Fruit fly (Drosophila melanogaster) whole organism, prepupa: ENCODE data around the gene CG8032.

Experiments
- Blimp-1 ChIP-seq: fragments of 200-800 bp; sonication (Bioruptor generic); optimal IDR thresholded peaks from 3 replicates; lab custom pipeline; 2017; ENCODE audit warnings: missing biosample characterization, missing genetic modification characterization, mild to moderate bottlenecking, moderate library complexity, missing genetic modification reagents
- CG10631 ChIP-seq: fragments of 200-800 bp; sonication (Bioruptor generic); optimal IDR thresholded peaks from 2 replicates; lab custom pipeline; 2016; ENCODE audit warnings: missing biosample characterization, missing genetic modification characterization
- CG10669 ChIP-seq: fragments of 200-800 bp; sonication (Bioruptor generic); optimal IDR thresholded peaks from 3 replicates; lab custom pipeline; 2018; ENCODE audit warnings: missing biosample characterization, mild to moderate bottlenecking, missing genetic modification characterization, moderate library complexity
- CG11294 ChIP-seq: fragments of 200-800 bp; sonication (Bioruptor generic); IDR thresholded peaks from 2 replicates; pipeline ENCODE4 v1.3.6; 2022; ENCODE audit warnings: missing biosample characterization, missing genetic modification characterization
- CG11762 ChIP-seq: fragments of 200-800 bp; sonication (Bioruptor generic); optimal IDR thresholded peaks from 3 replicates; lab custom pipeline; 2016; ENCODE audit warnings: missing biosample characterization, missing genetic modification characterization; ENCODE audit not compliant: insufficient read depth
- CG11902 ChIP-seq: fragments of 200-800 bp; sonication (Bioruptor generic); optimal IDR thresholded peaks from 3 replicates; lab custom pipeline; 2016; ENCODE audit warnings: missing biosample characterization, missing genetic modification characterization
- CG15336 ChIP-seq: fragments of 200-800 bp; sonication (Bioruptor generic); IDR thresholded peaks from 2 replicates; pipeline ENCODE4 v1.3.6; 2022; ENCODE audit warnings: missing biosample characterization, missing genetic modification characterization
- CG16779 ChIP-seq: fragments of 200-800 bp; sonication (Bioruptor generic); optimal IDR thresholded peaks from 3 replicates; lab custom pipeline; 2017; ENCODE audit warnings: missing biosample characterization, mild to moderate bottlenecking, missing genetic modification characterization
- CG31627 ChIP-seq: fragments of 200-800 bp; sonication (Bioruptor generic); optimal IDR thresholded peaks from 3 replicates; lab custom pipeline; 2016; ENCODE audit warnings: missing biosample characterization, missing genetic modification characterization
- CG32006 ChIP-seq: fragments of 200-800 bp; sonication (Bioruptor generic); optimal IDR thresholded peaks from 3 replicates; lab custom pipeline; 2017; ENCODE audit warnings: missing biosample characterization, mild to moderate bottlenecking, missing genetic modification characterization
- CG34406 ChIP-seq: fragments of 200-800 bp; sonication (Bioruptor generic); optimal IDR thresholded peaks from 3 replicates; lab custom pipeline; 2016; ENCODE audit warnings: missing biosample characterization, missing genetic modification characterization
- CG3919 ChIP-seq: fragments of 200-800 bp; sonication (Bioruptor generic); optimal IDR thresholded peaks from 3 replicates; lab custom pipeline; 2016; ENCODE audit warnings: missing biosample characterization, missing genetic modification characterization
- CG6276 ChIP-seq: fragments of 200-800 bp; sonication (Bioruptor generic); optimal IDR thresholded peaks from 2 replicates; lab custom pipeline; 2017; ENCODE audit warnings: missing biosample characterization, mild to moderate bottlenecking, missing genetic modification characterization
- CG6792 ChIP-seq: fragments of 200-800 bp; sonication (Bioruptor generic); optimal IDR thresholded peaks from 3 replicates; lab custom pipeline; 2016; ENCODE audit warnings: missing biosample characterization, missing genetic modification characterization
- CG6808 ChIP-seq: fragments of 200-800 bp; sonication (Bioruptor generic); optimal IDR thresholded peaks from 3 replicates; lab custom pipeline; 2017; ENCODE audit warnings: missing biosample characterization, missing genetic modification characterization, mild to moderate bottlenecking, moderate library complexity, missing genetic modification reagents
- CG6854 ChIP-seq: fragments of 200-800 bp; sonication (Bioruptor generic); optimal IDR thresholded peaks from 2 replicates; lab custom pipeline; 2017; ENCODE audit warnings: missing biosample characterization, mild to moderate bottlenecking, missing genetic modification characterization
- CG7368 ChIP-seq: fragments of 200-800 bp; sonication (Bioruptor generic); optimal IDR thresholded peaks from 3 replicates; lab custom pipeline; 2016; ENCODE audit warnings: missing biosample characterization, missing genetic modification characterization
- CG8119 ChIP-seq: fragments of 200-800 bp; sonication (Bioruptor generic); IDR thresholded peaks from 3 replicates; pipeline ENCODE4 v1.3.6; 2022; ENCODE audit warnings: missing biosample characterization, missing genetic modification characterization
- CG8319 ChIP-seq: fragments of 200-800 bp; sonication (Bioruptor generic); optimal IDR thresholded peaks from 3 replicates; lab custom pipeline; 2016; ENCODE audit warnings: missing biosample characterization, missing genetic modification characterization
- CG8632 ChIP-seq: fragments of 200-800 bp; sonication (Bioruptor generic); optimal IDR thresholded peaks from 3 replicates; lab custom pipeline; 2016; ENCODE audit warnings: missing biosample characterization, missing genetic modification characterization
- CG9139 ChIP-seq: fragments of 200-800 bp; sonication (Bioruptor generic); optimal IDR thresholded peaks from 3 replicates; lab custom pipeline; 2017; ENCODE audit warnings: missing biosample characterization, mild to moderate bottlenecking, missing genetic modification characterization
- Eip75B ChIP-seq: fragments of 200-800 bp; sonication (Bioruptor generic); optimal IDR thresholded peaks from 3 replicates; lab custom pipeline; 2016; ENCODE audit warnings: missing biosample characterization, missing genetic modification characterization
- Eip93F ChIP-seq: fragments of 200-800 bp; sonication (Bioruptor generic); optimal IDR thresholded peaks from 2 replicates; lab custom pipeline; 2016; ENCODE audit warnings: missing biosample characterization, mild to moderate bottlenecking, missing genetic modification characterization
- Ets21C ChIP-seq: fragments of 200-800 bp; sonication (Bioruptor generic); optimal IDR thresholded peaks from 3 replicates; lab custom pipeline; 2016; ENCODE audit warnings: missing biosample characterization, missing genetic modification characterization
- Ets96B ChIP-seq: fragments of 200-800 bp; optimal IDR thresholded peaks from 2 replicates; lab custom pipeline; 2019; ENCODE audit warnings: missing biosample characterization, mild to moderate bottlenecking, missing genetic modification characterization, moderate library complexity
- Gug ChIP-seq: fragments of 200-800 bp; sonication (Bioruptor generic); IDR thresholded peaks from 2 replicates; pipeline ENCODE4 v1.3.6; 2022; ENCODE audit warnings: missing biosample characterization, missing genetic modification characterization
- Lpt ChIP-seq: fragments of 200-800 bp; sonication (Bioruptor generic); optimal IDR thresholded peaks from 3 replicates; lab custom pipeline; 2016; ENCODE audit warnings: missing biosample characterization, missing genetic modification characterization
- Met ChIP-seq: fragments of 200-800 bp; sonication (Bioruptor generic); optimal IDR thresholded peaks from 3 replicates; lab custom pipeline; 2016; ENCODE audit warnings: missing biosample characterization, missing genetic modification characterization
- OdsH ChIP-seq: fragments of 200-800 bp; sonication (Bioruptor generic); optimal IDR thresholded peaks from 3 replicates; lab custom pipeline; 2016; ENCODE audit warnings: missing biosample characterization, missing genetic modification characterization
- Sox14 ChIP-seq: fragments of 200-800 bp; sonication (Bioruptor generic); optimal IDR thresholded peaks from 3 replicates; lab custom pipeline; 2016; ENCODE audit warnings: missing biosample characterization, missing genetic modification characterization
- Sox15 ChIP-seq: fragments of 200-800 bp; sonication (Bioruptor generic); optimal IDR thresholded peaks from 3 replicates; lab custom pipeline; 2016; ENCODE audit warnings: missing biosample characterization, missing genetic modification characterization
- acj6 ChIP-seq: fragments of 200-800 bp; sonication (Bioruptor generic); optimal IDR thresholded peaks from 3 replicates; lab custom pipeline; 2016; ENCODE audit warnings: missing biosample characterization, missing genetic modification characterization
- cyc ChIP-seq: fragments of 200-800 bp; sonication (Bioruptor generic); optimal IDR thresholded peaks from 3 replicates; lab custom pipeline; 2016; ENCODE audit warnings: missing biosample characterization, missing genetic modification characterization
- dac ChIP-seq: fragments of 200-800 bp; sonication (Bioruptor generic); optimal IDR thresholded peaks from 2 replicates; lab custom pipeline; 2017; ENCODE audit warnings: missing biosample characterization, mild to moderate bottlenecking, missing genetic modification characterization
- dsx ChIP-seq: fragments of 200-800 bp; optimal IDR thresholded peaks from 3 replicates; lab custom pipeline; 2019; ENCODE audit warnings: missing biosample characterization, mild to moderate bottlenecking, missing genetic modification characterization, moderate library complexity; ENCODE audit not compliant: poor library complexity, severe bottlenecking
- eg ChIP-seq: fragments of 200-800 bp; sonication (Bioruptor generic); IDR thresholded peaks from 3 replicates; pipeline ENCODE4 v1.3.6; 2022; ENCODE audit warnings: missing biosample characterization, missing genetic modification characterization
- esn ChIP-seq: fragments of 200-800 bp; sonication (Bioruptor generic); optimal IDR thresholded peaks from 2 replicates; lab custom pipeline; 2016; ENCODE audit warnings: missing biosample characterization, mild to moderate bottlenecking, missing genetic modification characterization, moderate library complexity
- fd59A ChIP-seq: fragments of 200-800 bp; sonication (Bioruptor generic); optimal IDR thresholded peaks from 2 replicates; lab custom pipeline; 2017; ENCODE audit warnings: missing biosample characterization, mild to moderate bottlenecking, missing genetic modification characterization, missing genetic modification reagents
- fd85E ChIP-seq: fragments of 200-800 bp; sonication (Bioruptor generic); optimal IDR thresholded peaks from 3 replicates; lab custom pipeline; 2016; ENCODE audit warnings: missing biosample characterization, missing genetic modification characterization
- lz ChIP-seq: fragments of 200-800 bp; sonication (Bioruptor generic); optimal IDR thresholded peaks from 3 replicates; lab custom pipeline; 2016; ENCODE audit warnings: missing biosample characterization, missing genetic modification characterization
- net ChIP-seq: fragments of 200-800 bp; sonication (Bioruptor generic); optimal IDR thresholded peaks from 3 replicates; lab custom pipeline; 2016; ENCODE audit warnings: missing biosample characterization, missing genetic modification characterization
- pdm3 ChIP-seq: fragments of 200-800 bp; sonication (Bioruptor generic); optimal IDR thresholded peaks from 3 replicates; lab custom pipeline; 2016; ENCODE audit warnings: missing biosample characterization, missing genetic modification characterization
- salr ChIP-seq, 2 experiments: fragments of 200-800 bp; sonication (Bioruptor generic); optimal IDR thresholded peaks; 3 replicates each; lab custom pipeline; 2016 to 2018; ENCODE audit warnings: missing biosample characterization in 2 of 2, missing genetic modification characterization in 2 of 2, mild to moderate bottlenecking in 1 of 2
- spab ChIP-seq: fragments of 200-800 bp; sonication (Bioruptor generic); optimal IDR thresholded peaks from 2 replicates; lab custom pipeline; 2017; ENCODE audit warnings: missing biosample characterization, mild to moderate bottlenecking, missing genetic modification characterization, missing genetic modification reagents
- svp ChIP-seq: fragments of 200-800 bp; sonication (Bioruptor generic); peaks from one replicate; lab custom pipeline; 2016; ENCODE audit warnings: missing biosample characterization, missing genetic modification characterization
- topi ChIP-seq: fragments of 200-800 bp; sonication (Bioruptor generic); optimal IDR thresholded peaks from 3 replicates; lab custom pipeline; 2016; ENCODE audit warnings: missing biosample characterization, missing genetic modification characterization
- vri ChIP-seq: fragments of 200-800 bp; sonication (Bioruptor generic); optimal IDR thresholded peaks from 3 replicates; lab custom pipeline; 2016; ENCODE audit warnings: missing biosample characterization, mild to moderate bottlenecking, missing genetic modification characterization

The CG8032 gene

DNA sequence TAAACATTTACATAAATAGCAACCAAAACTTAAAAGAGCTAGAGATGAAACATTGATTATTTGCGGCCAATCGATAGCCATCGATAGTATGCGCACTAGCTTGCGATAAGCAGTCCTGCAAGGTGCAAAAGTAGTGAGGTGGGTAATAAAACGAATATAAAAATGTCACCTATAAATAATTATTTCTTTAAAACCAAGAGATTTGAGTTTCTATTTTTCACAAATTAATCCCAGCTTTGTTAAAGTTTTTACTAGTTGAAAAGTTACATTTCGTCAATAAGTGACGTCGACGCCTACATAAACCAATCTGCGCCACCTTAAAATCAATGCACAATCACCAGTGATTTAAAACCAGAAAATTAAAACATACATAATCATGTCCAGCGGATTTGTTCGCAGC, 13.2 kb upstream of the CG8032 start, which contains the start of the genes Mkk4 and SLIRP2 (continued):
- TF ChIP-seq CG6792 = peak; percentile 99
- peak; percentile 99 for TF ChIP-seq CG8119 (GFP tag; lab: Robert Waterston, UW)
- peak; percentile 99 for TF ChIP-seq CG10669 (GFP tag; lab: Kevin White, UChicago)
- TF ChIP-seq pdm3 (GFP tag; lab: Kevin White, UChicago) = peak; percentile 99
- peak; percentile 99 for TF ChIP-seq CG34406 (GFP tag; lab: Kevin White, UChicago)
- TF ChIP-seq CG6854 (GFP tag; lab: Kevin White, UChicago) = peak; percentile 94
- peak; percentile 99 for TF ChIP-seq topi (GFP tag; lab: Kevin White, UChicago)
- TF ChIP-seq lz (GFP tag; lab: Kevin White, UChicago) = peak; percentile 99
- peak; percentile 99 for TF ChIP-seq Eip75B (GFP tag; lab: Kevin White, UChicago)
- TF ChIP-seq Eip93F = peak; percentile 96
- TF ChIP-seq CG6276 (GFP tag; lab: Kevin White, UChicago) = peak; percentile 98
- peak; percentile 99 for TF ChIP-seq CG32006 (GFP tag; lab: Kevin White, UChicago)
- TF ChIP-seq CG9139 (GFP tag; lab: Kevin White, UChicago) = peak; percentile 96
- peak; percentile 99 for TF ChIP-seq eg (GFP tag; lab: Robert Waterston, UW)
- peak; percentile 97 for TF ChIP-seq spab (GFP tag; lab: Kevin White, UChicago)
- TF ChIP-seq Lpt (GFP tag; lab: Kevin White, UChicago) = peak; percentile 98
- TF ChIP-seq CG3919 (GFP tag; lab: Kevin White, UChicago) = peak; percentile 99
- peak; percentile 98 for TF ChIP-seq dsx
- peak; percentile 98 for TF ChIP-seq vri (GFP tag; lab: Kevin White, UChicago)
- TF ChIP-seq net = peak; percentile 99
- peak; percentile 97 for TF ChIP-seq CG6808 (GFP tag; lab: Kevin White, UChicago)
- peak; percentile 99 for TF ChIP-seq CG10631 (GFP tag; lab: Kevin White, UChicago)
- peak; percentile 98 for TF ChIP-seq CG11762 (GFP tag; lab: Kevin White, UChicago)
- TF ChIP-seq CG16779 = peak; percentile 94
- peak; percentile 99 for TF ChIP-seq Sox14 (GFP tag; lab: Kevin White, UChicago)
- peak; percentile 93 for TF ChIP-seq Blimp-1 (GFP tag; lab: Kevin White, UChicago)
- peak; percentile 94 for TF ChIP-seq fd85E (GFP tag; lab: Kevin White, UChicago)
- peak; percentile 99 for TF ChIP-seq acj6
- peak; percentile 98 for TF ChIP-seq CG11902 (GFP tag; lab: Kevin White, UChicago)
- TF ChIP-seq CG8632 = peak; percentile 98
- TF ChIP-seq CG11294 (GFP tag; lab: Robert Waterston, UW) = peak; percentile 98
- TF ChIP-seq CG8319 (GFP tag; lab: Kevin White, UChicago) = peak; percentile 97

DNA sequence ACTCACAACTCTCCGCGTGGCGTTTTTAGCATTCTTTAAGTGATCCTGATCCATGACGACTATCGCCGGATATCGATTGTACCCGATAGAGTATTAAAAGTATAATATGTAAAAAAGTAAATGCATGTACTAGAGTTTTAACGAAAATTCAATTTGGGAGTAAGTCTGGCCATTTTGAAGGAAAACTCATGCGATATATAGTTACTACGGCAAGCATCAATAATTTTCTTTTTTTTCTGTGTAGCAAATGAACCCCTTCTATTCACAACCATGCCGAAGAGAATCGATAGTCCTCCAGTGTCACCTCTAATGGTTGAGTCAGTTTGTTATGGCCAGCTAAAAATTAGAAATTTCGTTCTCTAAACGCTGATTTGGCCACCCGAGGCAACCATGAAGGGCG, 11.2 kb upstream of the CG8032 start, which contains the start of the genes Sys1 and Dhod:
Sys1 (plus strand) TSS at position 91 of the 400 bp plus-strand sequence.
Dhod (minus strand) TSS at position 186 of the 400 bp plus-strand sequence.
- TF ChIP-seq salr (GFP tag; optimal IDR thresholded peaks at IDR 0.05; lab: Kevin White, UChicago) = peak in 1 of 2 experiments; percentile 45
- TF ChIP-seq Lpt (GFP tag; lab: Kevin White, UChicago) = peak; percentile 44
- TF ChIP-seq net = peak; percentile 61
- peak; percentile 20 for TF ChIP-seq dac (GFP tag; lab: Kevin White, UChicago)
- peak; percentile 65 for TF ChIP-seq Sox15 (GFP tag; lab: Kevin White, UChicago)
- peak; percentile 82 for TF ChIP-seq OdsH (GFP tag; lab: Kevin White, UChicago)
- peak; percentile 85 for TF ChIP-seq esn (GFP tag; lab: Kevin White, UChicago)
- no peak for TF ChIP-seq fd59A
- peak; percentile 39 for TF ChIP-seq CG10669 (GFP tag; lab: Kevin White, UChicago)
- TF ChIP-seq Eip75B (GFP tag; lab: Kevin White, UChicago) = peak; percentile 75
- peak; percentile 77 for TF ChIP-seq acj6
- TF ChIP-seq Met (GFP tag; lab: Kevin White, UChicago) = peak; percentile 79
- peak; percentile 53; the same call in 1 of the 3 replicates for TF ChIP-seq CG8119 (GFP tag; lab: Robert Waterston, UW)
- TF ChIP-seq CG8632 = peak; percentile 45
- TF ChIP-seq Ets96B (tag; lab: Kevin White, UChicago) = peak; percentile 54
- peak; percentile 81 for TF ChIP-seq lz (GFP tag; lab: Kevin White, UChicago)
- no peak for TF ChIP-seq fd85E (GFP tag; lab: Kevin White, UChicago)
- no peak for TF ChIP-seq CG9139 (GFP tag; lab: Kevin White, UChicago)
- peak; percentile 79 for TF ChIP-seq Ets21C (GFP tag; lab: Kevin White, UChicago)
- TF ChIP-seq eg (GFP tag; lab: Robert Waterston, UW) = peak; percentile 73; the same call in 2 of the 3 replicates
- peak; percentile 69 for TF ChIP-seq CG7368 (GFP tag; lab: Kevin White, UChicago)
- peak; percentile 64 for TF ChIP-seq CG15336 (GFP tag; lab: Robert Waterston, UW)
- no peak for TF ChIP-seq CG16779
- peak; percentile 94 for TF ChIP-seq svp (GFP tag; lab: Kevin White, UChicago)
- TF ChIP-seq CG11762 (GFP tag; lab: Kevin White, UChicago) = peak; percentile 37
- peak; percentile 63 for TF ChIP-seq CG34406 (GFP tag; lab: Kevin White, UChicago)
- no peak for TF ChIP-seq CG6854 (GFP tag; lab: Kevin White, UChicago)
- TF ChIP-seq Gug = peak; percentile 67
- peak; percentile 84 for TF ChIP-seq CG31627 (GFP tag; lab: Kevin White, UChicago)
- peak; percentile 81 for TF ChIP-seq CG10631 (GFP tag; lab: Kevin White, UChicago)
- TF ChIP-seq Eip93F = no peak
- TF ChIP-seq CG6808 (GFP tag; lab: Kevin White, UChicago) = peak; percentile 15
- peak; percentile 82 for TF ChIP-seq cyc (GFP tag; lab: Kevin White, UChicago)
